ENCODE assay signal across 1 fruit fly cellular context in genomic region chr3L:13389834-13390233, dm6.
TF ChIP-seq lines count a peak whose summit lies in the region.

TSS of gene Poc1 (minus strand) at chr3L:13390006.

TF ChIP-seq in whole organism, embryonic, 481 proteins besides CTCF, POLR2A, EP300 and RAD21 (continued from another document):
- no peak for TF ChIP-seq CG4707 (GFP tag; optimal IDR thresholded peaks at IDR 0.05; lab: Kevin White, UChicago)
- TF ChIP-seq CG6791 (GFP tag; IDR thresholded peaks at IDR 0.05; lab: Robert Waterston, UW; ENCODE audit: partially characterized antibody), result peak; percentile 61
- no peak for TF ChIP-seq CG10462 (GFP tag; optimal IDR thresholded peaks at IDR 0.05; lab: Kevin White, UChicago)
- TF ChIP-seq CG11085 (GFP tag; IDR thresholded peaks at IDR 0.05; lab: Robert Waterston, UW), result no peak
- peak; percentile 35; the same call in 1 of the 3 replicates for TF ChIP-seq Doc3 (GFP tag; IDR thresholded peaks at IDR 0.05; lab: Robert Waterston, UW; ENCODE audit: partially characterized antibody)
- TF ChIP-seq CG17186 (GFP tag; optimal IDR thresholded peaks at IDR 0.05; lab: Kevin White, UChicago), result peak; percentile 39
- TF ChIP-seq Dll (GFP tag; IDR thresholded peaks at IDR 0.05; lab: Robert Waterston, UW; ENCODE audit: partially characterized antibody), result peak; percentile 47; the same call in 2 of the 4 replicates
- TF ChIP-seq hb (GFP tag; IDR thresholded peaks at IDR 0.05; lab: Robert Waterston, UW; ENCODE audit: partially characterized antibody), result peak; percentile 35; the same call in 1 of the 3 replicates
- peak; percentile 44; the same call in 1 of the 2 replicates for TF ChIP-seq bbx (GFP tag; IDR thresholded peaks at IDR 0.05; lab: Robert Waterston, UW; ENCODE audit: partially characterized antibody)
- TF ChIP-seq Dp (GFP tag; optimal IDR thresholded peaks at IDR 0.05; lab: Kevin White, UChicago), result peak; percentile 96
- peak; percentile 38 for TF ChIP-seq Ets97D (GFP tag; optimal IDR thresholded peaks at IDR 0.05; lab: Kevin White, UChicago)
- peak; percentile 79 for TF ChIP-seq Lhr (GFP tag; optimal IDR thresholded peaks at IDR 0.05; lab: Kevin White, UChicago)
- TF ChIP-seq Dref (GFP tag; IDR thresholded peaks at IDR 0.05; lab: Robert Waterston, UW), result peak; percentile 80
- TF ChIP-seq nmo (GFP tag; optimal IDR thresholded peaks at IDR 0.05; lab: Kevin White, UChicago), result peak; percentile 41
- peak; percentile 60 for TF ChIP-seq Myb (GFP tag; optimal IDR thresholded peaks at IDR 0.05; lab: Kevin White, UChicago)
- peak; percentile 39 for TF ChIP-seq gsb-n (tag; optimal IDR thresholded peaks at IDR 0.05; lab: Kevin White, UChicago)
- TF ChIP-seq ac (GFP tag; optimal IDR thresholded peaks at IDR 0.05; lab: Kevin White, UChicago), result no peak
- TF ChIP-seq nerfin-2 (GFP tag; IDR thresholded peaks at IDR 0.05; lab: Robert Waterston, UW; ENCODE audit: partially characterized antibody), result peak; percentile 49; the same call in 1 of the 2 replicates
- 0 out of 3 replicates have a peak, but pooled peaks have one; percentile 30 for TF ChIP-seq CG16813 (GFP tag; IDR thresholded peaks at IDR 0.05; lab: Robert Waterston, UW; ENCODE audit: partially characterized antibody)
- 0 out of 2 replicates have a peak, but pooled peaks have one; percentile 3 for TF ChIP-seq inv (GFP tag; IDR thresholded peaks at IDR 0.05; lab: Robert Waterston, UW; ENCODE audit: partially characterized antibody)
- peak; percentile 50 for TF ChIP-seq CG1603 (tag; optimal IDR thresholded peaks at IDR 0.05; lab: Kevin White, UChicago)
- no peak for TF ChIP-seq ssp (GFP tag; IDR thresholded peaks at IDR 0.05; lab: Robert Waterston, UW)
- TF ChIP-seq CG33213 (GFP tag; optimal IDR thresholded peaks at IDR 0.05; lab: Kevin White, UChicago), result peak; percentile 25
- TF ChIP-seq crc (GFP tag; optimal IDR thresholded peaks at IDR 0.05; lab: Kevin White, UChicago), result no peak
- peak; percentile 28 for TF ChIP-seq CG15514 (GFP tag; optimal IDR thresholded peaks at IDR 0.05; lab: Kevin White, UChicago)
- TF ChIP-seq E2f2 (GFP tag; IDR thresholded peaks at IDR 0.05; lab: Robert Waterston, UW), result peak; percentile 98
- peak; percentile 22 for TF ChIP-seq MESR4 (GFP tag; optimal IDR thresholded peaks at IDR 0.05; lab: Kevin White, UChicago)
- TF ChIP-seq CG2116 (GFP tag; optimal IDR thresholded peaks at IDR 0.05; lab: Kevin White, UChicago), result peak; percentile 52
- TF ChIP-seq HLH4C (GFP tag; IDR thresholded peaks at IDR 0.05; lab: Robert Waterston, UW; ENCODE audit: partially characterized antibody), result peak; percentile 71
- TF ChIP-seq Hmr (GFP tag; optimal IDR thresholded peaks at IDR 0.05; lab: Kevin White, UChicago), result peak; percentile 24
- TF ChIP-seq CG13287 (GFP tag; IDR thresholded peaks at IDR 0.05; lab: Robert Waterston, UW; ENCODE audit: partially characterized antibody), result peak; percentile 72
- TF ChIP-seq stwl (tag; optimal IDR thresholded peaks at IDR 0.05; lab: Kevin White, UChicago), result peak; percentile 85
- TF ChIP-seq CG15601 (tag; optimal IDR thresholded peaks at IDR 0.05; lab: Kevin White, UChicago), result peak; percentile 21
- TF ChIP-seq CG14710 (tag; optimal IDR thresholded peaks at IDR 0.05; lab: Kevin White, UChicago), result peak; percentile 68
- peak; percentile 22; the same call in 1 of the 2 replicates for TF ChIP-seq MBD-R2 (GFP tag; IDR thresholded peaks at IDR 0.05; lab: Robert Waterston, UW)
- peak; percentile 23; the same call in 1 of the 3 replicates for TF ChIP-seq CG14860 (GFP tag; IDR thresholded peaks at IDR 0.05; lab: Robert Waterston, UW; ENCODE audit: partially characterized antibody)
